Worm (Caenorhabditis elegans) whole organism, L2 larva: ENCODE results near the gene M106.8.

Experiments
- C34F6.9 ChIP-seq: fragments of 150-350 bp; optimal IDR thresholded peaks from 2 replicates; lab custom pipeline; 2014; ENCODE audit warnings: missing biosample characterization, missing genetic modification characterization
- F13H6.1 ChIP-seq: sonication (generic microtip); optimal IDR thresholded peaks from 2 replicates; lab custom pipeline; 2016; ENCODE audit warnings: missing genetic modification characterization, missing compliant biosample characterization
- R02D3.7 ChIP-seq: fragments of 150-350 bp; optimal IDR thresholded peaks from 2 replicates; lab custom pipeline; 2014; ENCODE audit warnings: missing biosample characterization, missing genetic modification characterization
- Y55F3AM.14 ChIP-seq: fragments of 200-800 bp; sonication (Bioruptor generic); optimal IDR thresholded peaks from 2 replicates; lab custom pipeline; 2018; ENCODE audit warnings: mild to moderate bottlenecking, missing genetic modification characterization, missing compliant biosample characterization
- ZK546.5 ChIP-seq: sonication (generic microtip); optimal IDR thresholded peaks from 2 replicates; lab custom pipeline; 2017; ENCODE audit warnings: missing biosample characterization, missing genetic modification characterization
- alr-1 ChIP-seq: fragments of 150-350 bp; optimal IDR thresholded peaks from 2 replicates; lab custom pipeline; 2014; ENCODE audit warnings: missing biosample characterization, missing genetic modification characterization
- aly-2 ChIP-seq: fragments of 150-350 bp; optimal IDR thresholded peaks from 2 replicates; lab custom pipeline; 2014; ENCODE audit warnings: missing biosample characterization, missing genetic modification characterization
- ama-1 ChIP-seq: fragments of 150-350 bp; optimal IDR thresholded peaks from 2 replicates; lab custom pipeline; 2018; ENCODE audit warnings: inconsistent platforms
- blmp-1 ChIP-seq: sonication (generic microtip); optimal IDR thresholded peaks from 2 replicates; lab custom pipeline; 2017; ENCODE audit warnings: missing genetic modification characterization, mild to moderate bottlenecking, missing compliant biosample characterization, antibody characterized with exemption, moderate library complexity; ENCODE audit not compliant: insufficient read depth
- ceh-16 ChIP-seq: fragments of 150-350 bp; optimal IDR thresholded peaks from 2 replicates; lab custom pipeline; 2014; ENCODE audit warnings: missing biosample characterization, missing genetic modification characterization
- ceh-82 ChIP-seq: fragments of 150-350 bp; optimal IDR thresholded peaks from 2 replicates; lab custom pipeline; 2014; ENCODE audit warnings: missing biosample characterization, missing genetic modification characterization
- crh-2 ChIP-seq: sonication (generic microtip); optimal IDR thresholded peaks from 2 replicates; lab custom pipeline; 2017; ENCODE audit warnings: missing biosample characterization, missing genetic modification characterization
- dmd-4 ChIP-seq: sonication (generic microtip); optimal IDR thresholded peaks from 2 replicates; lab custom pipeline; 2017; ENCODE audit warnings: missing biosample characterization, missing genetic modification characterization
- egl-27 ChIP-seq: sonication (generic microtip); optimal IDR thresholded peaks from 3 replicates; lab custom pipeline; 2017; ENCODE audit warnings: missing biosample characterization, missing genetic modification reagents, missing genetic modification characterization
- elt-1 ChIP-seq: fragments of 150-350 bp; optimal IDR thresholded peaks from 2 replicates; lab custom pipeline; 2014; ENCODE audit warnings: missing biosample characterization, missing genetic modification characterization
- elt-3 ChIP-seq: sonication (generic microtip); optimal IDR thresholded peaks from 2 replicates; lab custom pipeline; 2017; ENCODE audit warnings: missing biosample characterization, missing genetic modification characterization
- fos-1 ChIP-seq: fragments of 150-350 bp; optimal IDR thresholded peaks from 2 replicates; lab custom pipeline; 2014; ENCODE audit warnings: missing biosample characterization, missing genetic modification characterization
- gmeb-1 ChIP-seq: fragments of 150-350 bp; optimal IDR thresholded peaks from 2 replicates; lab custom pipeline; 2014; ENCODE audit warnings: missing biosample characterization, missing genetic modification characterization
- lin-11 ChIP-seq: fragments of 150-350 bp; sonication (generic microtip); optimal IDR thresholded peaks from 2 replicates; lab custom pipeline; 2014; ENCODE audit warnings: missing biosample characterization, missing genetic modification characterization, inconsistent platforms, mixed read lengths
- lin-13 ChIP-seq: fragments of 150-350 bp; optimal IDR thresholded peaks from 2 replicates; lab custom pipeline; 2014; ENCODE audit warnings: missing biosample characterization, missing genetic modification reagents, missing genetic modification characterization
- lin-39 ChIP-seq: fragments of 150-350 bp; optimal IDR thresholded peaks from 2 replicates; lab custom pipeline; 2014; ENCODE audit warnings: missing biosample characterization, missing genetic modification reagents, missing genetic modification characterization
- lsy-2 ChIP-seq, 2 experiments: fragments of 150-350 bp in 1 of 2; sonication (generic microtip) in 1 of 2; optimal IDR thresholded peaks; 2 replicates each; lab custom pipeline; 2014 to 2017; ENCODE audit warnings: missing biosample characterization in 2 of 2, missing genetic modification characterization in 2 of 2
- mab-5 ChIP-seq: fragments of 150-350 bp; optimal IDR thresholded peaks from 2 replicates; lab custom pipeline; 2014; ENCODE audit warnings: missing biosample characterization, missing genetic modification characterization
- mbf-1 ChIP-seq: sonication (generic microtip); optimal IDR thresholded peaks from 2 replicates; lab custom pipeline; 2017; ENCODE audit warnings: missing biosample characterization, missing genetic modification characterization
- mdl-1 ChIP-seq, 2 experiments: fragments of 150-350 bp in 1 of 2; sonication (generic microtip) in 1 of 2; optimal IDR thresholded peaks; 2 replicates each; lab custom pipeline; 2017; ENCODE audit warnings: missing biosample characterization in 2 of 2, missing genetic modification characterization in 2 of 2
- nhr-10 ChIP-seq: sonication (generic microtip); optimal IDR thresholded peaks from 2 replicates; lab custom pipeline; 2017; ENCODE audit warnings: missing biosample characterization, missing genetic modification characterization
- nhr-11 ChIP-seq: fragments of 150-350 bp; optimal IDR thresholded peaks from 2 replicates; lab custom pipeline; 2014; ENCODE audit warnings: missing biosample characterization, missing genetic modification characterization
- nhr-12 ChIP-seq: fragments of 150-350 bp; optimal IDR thresholded peaks from 2 replicates; lab custom pipeline; 2014; ENCODE audit warnings: missing biosample characterization, missing genetic modification characterization
- nhr-129 ChIP-seq: fragments of 150-350 bp; optimal IDR thresholded peaks from 2 replicates; lab custom pipeline; 2014; ENCODE audit warnings: missing biosample characterization, missing genetic modification characterization
- nhr-21 ChIP-seq: fragments of 150-350 bp; optimal IDR thresholded peaks from 2 replicates; lab custom pipeline; 2014; ENCODE audit warnings: missing biosample characterization, missing genetic modification characterization
- nhr-23 ChIP-seq: fragments of 150-350 bp; optimal IDR thresholded peaks from 2 replicates; lab custom pipeline; 2014; ENCODE audit warnings: missing biosample characterization, missing genetic modification reagents, missing genetic modification characterization
- nhr-237 ChIP-seq: fragments of 150-350 bp; optimal IDR thresholded peaks from 2 replicates; lab custom pipeline; 2014; ENCODE audit warnings: missing biosample characterization, missing genetic modification characterization
- nhr-25 ChIP-seq: fragments of 150-350 bp; sonication (generic microtip); optimal IDR thresholded peaks from 3 replicates; lab custom pipeline; 2014; ENCODE audit warnings: missing biosample characterization, missing genetic modification characterization
- nhr-6 ChIP-seq: fragments of 150-350 bp; optimal IDR thresholded peaks from 2 replicates; lab custom pipeline; 2014; ENCODE audit warnings: missing biosample characterization, missing genetic modification characterization
- nhr-77 ChIP-seq: fragments of 150-350 bp; optimal IDR thresholded peaks from 2 replicates; lab custom pipeline; 2014; ENCODE audit warnings: missing biosample characterization, missing genetic modification characterization
- peb-1 ChIP-seq: fragments of 150-350 bp; optimal IDR thresholded peaks from 2 replicates; lab custom pipeline; 2014; ENCODE audit warnings: missing biosample characterization, missing genetic modification characterization
- sem-4 ChIP-seq: fragments of 150-350 bp; optimal IDR thresholded peaks from 2 replicates; lab custom pipeline; 2014; ENCODE audit warnings: missing biosample characterization, missing genetic modification reagents, missing genetic modification characterization
- skn-1 ChIP-seq: sonication (generic microtip); optimal IDR thresholded peaks from 2 replicates; lab custom pipeline; 2017; ENCODE audit warnings: missing biosample characterization, missing genetic modification characterization
- sma-3 ChIP-seq: sonication (generic microtip); optimal IDR thresholded peaks from 2 replicates; lab custom pipeline; 2016; ENCODE audit warnings: missing genetic modification reagents, missing genetic modification characterization, missing compliant biosample characterization
- sma-9 ChIP-seq, 2 experiments: fragments of 150-350 bp in 1 of 2; sonication (generic microtip) in 1 of 2; optimal IDR thresholded peaks; 2 replicates each; lab custom pipeline; 2014 to 2016; ENCODE audit warnings: missing genetic modification characterization in 2 of 2, mild to moderate bottlenecking in 1 of 2, missing biosample characterization in 1 of 2, missing compliant biosample characterization in 1 of 2, missing genetic modification reagents in 1 of 2, moderate library complexity in 1 of 2
- snpc-4 ChIP-seq: fragments of 150-350 bp; optimal IDR thresholded peaks from 2 replicates; lab custom pipeline; 2014; ENCODE audit warnings: missing biosample characterization, missing genetic modification characterization
- unc-39 ChIP-seq: fragments of 150-350 bp; optimal IDR thresholded peaks from 2 replicates; lab custom pipeline; 2014; ENCODE audit warnings: missing biosample characterization, missing genetic modification characterization
- unc-55 ChIP-seq: fragments of 150-350 bp; sonication (generic microtip); optimal IDR thresholded peaks from 3 replicates; lab custom pipeline; 2014; ENCODE audit warnings: missing biosample characterization, missing genetic modification reagents, missing genetic modification characterization
- zag-1 ChIP-seq: fragments of 150-350 bp; optimal IDR thresholded peaks from 2 replicates; lab custom pipeline; 2014; ENCODE audit warnings: missing biosample characterization, missing genetic modification characterization
- ztf-1 ChIP-seq: fragments of 200-800 bp; sonication (Bioruptor generic); conservative IDR thresholded peaks from 2 replicates; pipeline ENCODE4 v1.3.6; 2022; ENCODE audit warnings: missing genetic modification characterization, missing compliant biosample characterization
- ztf-11 ChIP-seq: sonication (generic microtip); optimal IDR thresholded peaks from 2 replicates; lab custom pipeline; 2017; ENCODE audit warnings: missing biosample characterization, missing genetic modification characterization
- ztf-4 ChIP-seq: fragments of 150-350 bp; optimal IDR thresholded peaks from 2 replicates; lab custom pipeline; 2014; ENCODE audit warnings: missing biosample characterization, missing genetic modification characterization

Gene M106.8

ce11 chrII:10872541-10872940, 29.1 kb upstream of the M106.8 start, which contains the start of the genes cyn-4 and copz-1 (continued):
- TF ChIP-seq ztf-4 (tag; lab: Kevin White, UChicago) (peak; percentile 44), nhr-6 (tag; lab: Kevin White, UChicago) (no peak)

ce11 chrII:10870698-10871097, 27.3 kb upstream of the M106.8 start:
- no peak for TF ChIP-seq C34F6.9 (tag; lab: Kevin White, UChicago)
- no peak for TF ChIP-seq elt-1 (tag; lab: Kevin White, UChicago)
- TF ChIP-seq peb-1 = no peak
- TF ChIP-seq unc-55 = no peak
- TF ChIP-seq blmp-1 (tag; lab: Kevin White, UChicago) = no peak
- TF ChIP-seq skn-1 (tag; lab: Kevin White, UChicago) = no peak
- TF ChIP-seq Y55F3AM.14 (GFP tag; lab: Kevin White, UChicago) = no peak
- TF ChIP-seq ztf-11 (tag; lab: Kevin White, UChicago) = no peak
- no peak for TF ChIP-seq ztf-1
- TF ChIP-seq F13H6.1 = no peak
- TF ChIP-seq ZK546.5 (tag; lab: Kevin White, UChicago) = no peak
- TF ChIP-seq fos-1 (tag; lab: Kevin White, UChicago) = no peak
- no peak for TF ChIP-seq mdl-1 (tag; optimal IDR thresholded peaks at IDR 0.05; lab: Kevin White, UChicago)
- TF ChIP-seq nhr-23 (tag; lab: Kevin White, UChicago) = no peak

ce11 chrII:10868670-10869246, 25.3 kb upstream of the M106.8 start, which contains the start of the genes gmps-1 and cap-2:
TSS of gene gmps-1 (minus strand) at chrII:10868720.
TSS of gene cap-2 (plus strand) at chrII:10869196.
- TF ChIP-seq sma-3 (GFP tag; lab: Kevin White, UChicago) (peak; percentile 95), nhr-12 (tag; lab: Kevin White, UChicago) (peak; percentile 22), mdl-1 (tag; optimal IDR thresholded peaks at IDR 0.05; lab: Kevin White, UChicago) (peak; percentile 52 to 79), ztf-11 (tag; lab: Kevin White, UChicago) (no peak), dmd-4 (peak; percentile 57), elt-1 (tag; lab: Kevin White, UChicago) (no peak), Y55F3AM.14 (GFP tag; lab: Kevin White, UChicago) (peak; percentile 71), unc-55 (peak; percentile 99), ceh-82 (tag; lab: Kevin White, UChicago) (peak; percentile 97), ZK546.5 (tag; lab: Kevin White, UChicago) (peak; percentile 78), nhr-129 (tag; lab: Kevin White, UChicago) (peak; percentile 87), peb-1 (no peak), lsy-2 (tag; optimal IDR thresholded peaks at IDR 0.05; lab: Kevin White, UChicago) (peak; percentile 100), sem-4 (tag; lab: Kevin White, UChicago) (peak; percentile 95), blmp-1 (tag; lab: Kevin White, UChicago) (peak; percentile 51), nhr-25 (tag; lab: Kevin White, UChicago) (peak; percentile 97), egl-27 (peak; percentile 95), alr-1 (no peak), nhr-21 (tag; lab: Kevin White, UChicago) (peak; percentile 95), nhr-10 (tag; lab: Kevin White, UChicago) (peak; percentile 88), C34F6.9 (tag; lab: Kevin White, UChicago) (peak; percentile 97), aly-2 (tag; lab: Kevin White, UChicago) (peak; percentile 6), R02D3.7 (tag; lab: Kevin White, UChicago) (peak; percentile 95), F13H6.1 (peak; percentile 97), elt-3 (tag; lab: Kevin White, UChicago) (no peak), nhr-11 (no peak), unc-39 (tag; lab: Kevin White, UChicago) (no peak), nhr-77 (tag; lab: Kevin White, UChicago) (peak; percentile 65), lin-39 (tag; lab: Kevin White, UChicago) (peak; percentile 0), nhr-6 (tag; lab: Kevin White, UChicago) (peak; percentile 94), sma-9 (GFP tag; optimal IDR thresholded peaks at IDR 0.05; lab: Kevin White, UChicago) (peak; percentile 98), sma-9 (tag; optimal IDR thresholded peaks at IDR 0.05; lab: Kevin White, UChicago) (no peak), lin-13 (GFP tag; lab: Kevin White, UChicago) (peak; percentile 96), ztf-4 (tag; lab: Kevin White, UChicago) (peak; percentile 96), fos-1 (tag; lab: Kevin White, UChicago) (peak; percentile 94), crh-2 (tag; lab: Kevin White, UChicago) (peak; percentile 97), skn-1 (tag; lab: Kevin White, UChicago) (no peak), nhr-237 (tag; lab: Kevin White, UChicago) (peak; percentile 79), nhr-23 (tag; lab: Kevin White, UChicago) (no peak), mbf-1 (peak; percentile 40), ceh-16 (peak; percentile 76), zag-1 (tag; lab: Kevin White, UChicago) (peak; percentile 73), lin-11 (peak; percentile 97), mab-5 (tag; lab: Kevin White, UChicago) (peak; percentile 97), snpc-4 (tag; lab: Kevin White, UChicago) (peak; percentile 79), gmeb-1 (tag; lab: Kevin White, UChicago) (peak; percentile 94), ama-1 (lab: Kevin White, UChicago) (peak; percentile 16), ztf-1 (no peak)
